Fruit fly (Drosophila melanogaster): ENCODE results near the gene Elo68beta.

The Elo68beta gene

DNA sequence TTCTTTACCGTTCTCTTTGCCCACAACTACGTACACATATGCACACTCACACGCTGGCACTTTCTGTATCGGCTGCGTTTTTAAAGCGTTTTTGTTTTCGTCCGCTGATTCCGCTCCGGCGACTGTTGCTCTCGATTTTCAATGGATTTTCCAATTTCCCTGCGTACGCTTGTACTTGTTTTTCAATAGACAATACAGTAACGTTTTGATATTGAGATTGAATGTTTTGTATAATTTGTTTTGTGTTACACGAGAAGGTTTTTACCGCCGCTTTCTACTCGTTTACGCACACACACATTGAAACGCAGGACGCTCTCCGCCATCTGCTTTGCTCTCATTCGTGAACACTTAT is 8.9 kb downstream of the Elo68beta start:
- TF ChIP-seq stwl (tag; optimal IDR thresholded peaks at IDR 0.05), result no peak
- TF ChIP-seq gsb-n (tag; optimal IDR thresholded peaks at IDR 0.05), result no peak
- TF ChIP-seq Lpt (GFP tag; optimal IDR thresholded peaks at IDR 0.05), result no peak
- TF ChIP-seq CG8924 (tag; optimal IDR thresholded peaks at IDR 0.05), result no peak
- no peak for TF ChIP-seq stc (GFP tag; IDR thresholded peaks at IDR 0.05)
- TF ChIP-seq abd-A (tag; optimal IDR thresholded peaks at IDR 0.05), result no peak
- TF ChIP-seq cg (GFP tag; optimal IDR thresholded peaks at IDR 0.05), result peak; percentile 89
- no peak for TF ChIP-seq Dad (GFP tag; optimal IDR thresholded peaks at IDR 0.05)
- TF ChIP-seq CHES-1-like (GFP tag; optimal IDR thresholded peaks at IDR 0.05), result peak; percentile 3
- no peak for TF ChIP-seq CG12659 (GFP tag; optimal IDR thresholded peaks at IDR 0.05)
- TF ChIP-seq Trl (optimal IDR thresholded peaks at IDR 0.05), result peak; percentile 34 to 66
- no peak for TF ChIP-seq Trl (GFP tag; optimal IDR thresholded peaks at IDR 0.05)
- no peak for TF ChIP-seq gfzf (GFP tag; optimal IDR thresholded peaks at IDR 0.05)
- no peak for TF ChIP-seq HHEX (GFP tag; optimal IDR thresholded peaks at IDR 0.05)
- no peak for TF ChIP-seq Oaz (GFP tag; IDR thresholded peaks at IDR 0.05)

DNA sequence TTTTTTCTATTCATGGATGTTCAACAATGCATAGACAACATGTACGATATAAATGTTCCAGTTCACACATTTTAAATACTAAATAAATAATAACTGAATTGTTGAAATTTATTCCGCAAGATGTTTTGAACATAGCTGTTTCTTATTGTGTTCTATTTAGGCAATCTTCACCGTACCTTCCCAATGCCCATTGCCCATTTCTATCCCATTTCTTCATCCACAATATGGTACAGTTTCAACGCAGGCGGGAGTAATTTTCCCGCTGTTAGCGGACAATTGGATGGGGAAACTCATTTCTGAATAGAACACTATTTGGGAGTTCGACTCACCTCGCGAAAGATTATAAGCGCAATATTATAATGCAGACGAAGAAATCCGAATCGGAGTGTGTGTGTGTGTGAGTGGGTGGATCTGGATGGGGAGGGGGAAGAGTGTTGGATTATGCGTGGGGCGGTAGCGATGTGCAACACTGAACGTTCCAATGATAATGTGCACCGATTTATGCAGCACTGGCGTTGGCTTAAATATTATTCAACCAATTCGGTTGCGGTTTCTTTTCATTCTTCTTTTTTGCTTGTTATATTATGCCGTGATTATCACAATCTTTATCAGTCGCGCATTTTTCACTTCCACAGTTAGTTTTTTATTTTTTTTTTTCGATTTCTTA is 9.4 kb downstream of the Elo68beta start:
- TF ChIP-seq ssp (GFP tag; IDR thresholded peaks at IDR 0.05) (no peak), CoRest (tag; optimal IDR thresholded peaks at IDR 0.05) (no peak), fru (optimal IDR thresholded peaks at IDR 0.05) (no peak), aop (GFP tag; IDR thresholded peaks at IDR 0.05) (no peak), Sry-β (GFP tag; optimal IDR thresholded peaks at IDR 0.05) (no peak), ken (GFP tag; IDR thresholded peaks at IDR 0.05) (peak; percentile 73), CG10959 (GFP tag; IDR thresholded peaks at IDR 0.05) (no peak), Dek (tag; optimal IDR thresholded peaks at IDR 0.05) (peak; percentile 2), CG2678 (tag; optimal IDR thresholded peaks at IDR 0.05) (no peak), CG31388 (GFP tag; optimal IDR thresholded peaks at IDR 0.05) (no peak), CG13296 (GFP tag; optimal IDR thresholded peaks at IDR 0.05) (no peak), br (optimal IDR thresholded peaks at IDR 0.05) (no peak), slp2 (GFP tag; optimal IDR thresholded peaks at IDR 0.05) (no peak), CG10565 (GFP tag; optimal IDR thresholded peaks at IDR 0.05) (no peak), CG6254 (GFP tag; optimal IDR thresholded peaks at IDR 0.05) (peak; percentile 26), Doc2 (GFP tag; IDR thresholded peaks at IDR 0.05) (no peak), jumu (GFP tag; optimal IDR thresholded peaks at IDR 0.05) (peak; percentile 78), CG8281 (tag; optimal IDR thresholded peaks at IDR 0.05) (no peak), CG7786 (GFP tag; optimal IDR thresholded peaks at IDR 0.05) (peak; percentile 31), her (GFP tag; optimal IDR thresholded peaks at IDR 0.05) (peak; percentile 61), z (GFP tag; IDR thresholded peaks at IDR 0.05) (no peak), pzg (GFP tag; optimal IDR thresholded peaks at IDR 0.05) (peak; percentile 41), dm (GFP tag; optimal IDR thresholded peaks at IDR 0.05) (no peak), CG32767 (GFP tag; IDR thresholded peaks at IDR 0.05) (no peak), Dp (GFP tag; optimal IDR thresholded peaks at IDR 0.05) (peak; percentile 2), row (GFP tag; IDR thresholded peaks at IDR 0.05) (no peak; the same call in 1 of the 3 replicates), B-H2 (GFP tag; optimal IDR thresholded peaks at IDR 0.05) (no peak), NC2α (GFP tag; optimal IDR thresholded peaks at IDR 0.05) (no peak), gsb (GFP tag; IDR thresholded peaks at IDR 0.05) (no peak), CG12219 (GFP tag; optimal IDR thresholded peaks at IDR 0.05) (no peak), gcm2 (GFP tag; optimal IDR thresholded peaks at IDR 0.05) (no peak), Med (GFP tag) (peak; percentile 92), ato (GFP tag; IDR thresholded peaks at IDR 0.05; ENCODE audit: partially characterized antibody) (0 out of 2 replicates have a peak, but pooled peaks have one; percentile 25), Oli (tag; optimal IDR thresholded peaks at IDR 0.05) (peak; percentile 6), PHDP (tag; optimal IDR thresholded peaks at IDR 0.05) (no peak), CG11695 (GFP tag; IDR thresholded peaks at IDR 0.05) (0 out of 3 replicates have a peak, but pooled peaks have one; percentile 15), crc (GFP tag; optimal IDR thresholded peaks at IDR 0.05) (peak; percentile 22)
